Worm (Caenorhabditis elegans): ENCODE measurements around the gene C28C12.1.

C28C12.1 gene

DNA sequence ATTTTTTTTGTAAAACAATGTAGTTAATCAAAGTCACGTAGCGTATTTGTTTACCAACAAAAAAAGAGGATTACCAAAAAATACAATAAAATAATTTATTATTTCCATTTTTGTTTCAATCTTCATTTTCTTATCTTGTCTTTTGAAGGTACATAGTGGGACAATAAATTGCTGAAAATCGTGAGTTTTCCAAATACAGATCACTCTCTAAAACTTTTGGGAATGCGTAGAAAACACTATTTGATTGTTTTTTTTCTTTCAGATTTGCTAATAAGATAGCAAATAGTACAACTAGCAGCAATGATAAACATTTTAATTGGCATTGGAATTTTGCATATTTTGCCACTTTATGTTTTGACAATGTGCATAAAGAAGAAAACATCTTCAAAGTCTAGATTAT is at the start of gene C28C12.1:
TSS of gene C28C12.1 (plus strand) at position 301 of the 400 bp plus-strand sequence.
- TF ChIP-seq cog-1 (tag; optimal IDR thresholded peaks at IDR 0.05) (no peak), ztf-29 (GFP tag; IDR thresholded peaks at IDR 0.05) (no peak), tab-1 (GFP tag; IDR thresholded peaks at IDR 0.05) (no peak), klf-2 (GFP tag; conservative IDR thresholded peaks at IDR 0.05) (no peak), ref-1 (GFP tag; conservative IDR thresholded peaks at IDR 0.05) (no peak), T22C8.4 (GFP tag; IDR thresholded peaks at IDR 0.05) (no peak), flt-1 (GFP tag; IDR thresholded peaks at IDR 0.05) (no peak), ztf-23 (GFP tag; IDR thresholded peaks at IDR 0.05) (no peak), med-1 (GFP tag; optimal IDR thresholded peaks at IDR 0.05; ENCODE audit: insufficient read depth) (no peak)

DNA sequence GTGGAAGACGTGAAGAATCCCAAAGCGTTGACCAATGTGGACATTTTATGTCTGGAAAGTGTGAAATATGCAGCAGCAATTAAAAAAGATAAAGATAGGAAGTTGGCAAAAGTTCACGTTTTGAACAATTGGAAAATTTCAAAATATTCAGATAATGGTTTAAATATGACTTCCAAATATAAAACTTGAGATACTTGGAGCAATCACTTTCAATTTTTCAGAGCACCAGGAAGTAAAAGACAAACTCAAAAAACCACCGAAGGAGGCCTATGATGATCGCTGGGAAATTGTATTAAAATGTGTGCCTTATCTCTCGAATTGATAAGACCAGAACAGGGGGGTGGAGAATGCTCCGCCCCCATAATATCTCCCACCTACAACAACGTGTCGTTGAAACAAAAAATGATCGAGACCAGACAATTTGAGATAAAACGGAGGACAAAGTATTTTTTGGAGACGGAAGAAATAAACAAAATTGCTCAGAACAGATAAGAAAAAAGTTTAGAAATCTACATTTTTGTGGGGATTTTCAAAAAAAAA is 49.7 kb upstream of the C28C12.1 start, which contains the start of gene eppl-1:
TSS of gene eppl-1 (minus strand) at position 51 of the 540 bp plus-strand sequence.
- no peak for TF ChIP-seq ztf-29 (GFP tag; IDR thresholded peaks at IDR 0.05)
- TF ChIP-seq med-1 (GFP tag; optimal IDR thresholded peaks at IDR 0.05; ENCODE audit: insufficient read depth), result no peak
- no peak for TF ChIP-seq cog-1 (tag; optimal IDR thresholded peaks at IDR 0.05)
- TF ChIP-seq klf-2 (GFP tag; conservative IDR thresholded peaks at IDR 0.05), result no peak

DNA sequence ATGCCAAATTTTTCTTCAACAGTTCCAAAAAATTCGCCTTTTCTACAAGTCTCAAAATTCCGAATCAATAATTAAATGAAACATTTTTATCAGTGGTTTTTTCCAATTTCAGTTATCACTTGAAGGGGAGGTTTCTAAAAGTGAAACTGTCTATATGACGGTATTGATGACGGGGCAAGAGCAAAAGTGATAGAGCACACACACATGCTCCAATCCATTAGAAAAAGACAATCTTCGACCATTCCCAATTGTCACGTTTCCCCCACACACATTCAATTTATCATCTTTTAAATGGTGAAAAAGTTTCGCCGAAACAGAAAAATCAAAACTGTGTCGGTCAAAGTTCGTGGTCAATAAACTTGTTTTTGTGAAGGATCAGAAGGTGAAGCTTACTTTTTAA is 48.3 kb upstream of the C28C12.1 start:
- TF ChIP-seq ztf-23 (GFP tag; IDR thresholded peaks at IDR 0.05) (no peak), cog-1 (tag; optimal IDR thresholded peaks at IDR 0.05) (no peak), med-1 (GFP tag; optimal IDR thresholded peaks at IDR 0.05; ENCODE audit: insufficient read depth) (no peak), tab-1 (GFP tag; IDR thresholded peaks at IDR 0.05) (no peak), klf-2 (GFP tag; conservative IDR thresholded peaks at IDR 0.05) (no peak), flt-1 (GFP tag; IDR thresholded peaks at IDR 0.05) (no peak), ztf-29 (GFP tag; IDR thresholded peaks at IDR 0.05) (no peak), T22C8.4 (GFP tag; IDR thresholded peaks at IDR 0.05) (no peak), ref-1 (GFP tag; conservative IDR thresholded peaks at IDR 0.05) (no peak)

DNA sequence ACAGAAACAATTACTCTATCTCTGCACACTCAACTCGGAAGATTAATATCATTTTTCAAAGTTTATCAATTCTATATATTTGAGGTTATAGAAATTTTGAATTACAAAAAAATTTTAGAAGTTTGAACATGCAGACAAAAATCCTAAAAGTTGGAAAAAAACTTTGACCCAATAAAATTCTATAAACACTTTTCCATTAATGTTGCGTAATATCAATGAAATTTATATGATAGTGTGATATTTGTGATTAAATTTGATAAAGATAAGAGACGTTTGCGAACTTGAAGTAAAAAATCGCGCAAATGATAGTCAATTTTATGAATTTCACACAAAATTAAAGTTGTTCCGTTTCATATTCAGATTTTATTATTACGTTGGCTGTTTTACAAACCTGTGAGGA is 47.4 kb upstream of the C28C12.1 start:
- TF ChIP-seq ztf-23 (GFP tag; IDR thresholded peaks at IDR 0.05), result no peak
- TF ChIP-seq ref-1 (GFP tag; conservative IDR thresholded peaks at IDR 0.05), result no peak
- no peak for TF ChIP-seq flt-1 (GFP tag; IDR thresholded peaks at IDR 0.05)
- no peak for TF ChIP-seq T22C8.4 (GFP tag; IDR thresholded peaks at IDR 0.05)
- TF ChIP-seq med-1 (GFP tag; optimal IDR thresholded peaks at IDR 0.05; ENCODE audit: insufficient read depth), result no peak
- TF ChIP-seq tab-1 (GFP tag; IDR thresholded peaks at IDR 0.05), result no peak
- no peak for TF ChIP-seq ztf-29 (GFP tag; IDR thresholded peaks at IDR 0.05)
- TF ChIP-seq klf-2 (GFP tag; conservative IDR thresholded peaks at IDR 0.05), result no peak
- TF ChIP-seq cog-1 (tag; optimal IDR thresholded peaks at IDR 0.05), result no peak

DNA sequence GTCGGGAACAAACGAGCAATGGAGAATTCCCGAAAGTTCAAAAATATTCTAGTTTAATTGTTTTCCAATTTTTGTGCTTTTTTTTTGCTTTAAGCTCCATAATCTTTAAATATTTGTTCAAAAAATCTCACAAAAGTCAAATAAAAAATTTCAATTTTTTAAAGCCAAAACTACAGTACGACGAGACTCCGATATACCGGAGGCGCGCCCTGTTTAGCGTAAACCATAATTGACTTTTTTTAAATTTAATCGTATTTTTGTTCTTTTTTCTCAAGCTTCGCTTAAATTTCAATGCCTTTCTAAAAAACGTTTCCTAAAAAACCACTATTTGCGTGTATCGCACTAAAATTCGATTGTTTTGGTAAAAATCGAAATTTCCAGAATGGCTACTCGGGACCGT is 44.6 kb upstream of the C28C12.1 start, which contains the start of gene syx-4:
TSS of gene syx-4 (plus strand) at position 382 of the 400 bp plus-strand sequence.
- no peak for TF ChIP-seq ref-1 (GFP tag; conservative IDR thresholded peaks at IDR 0.05)
- no peak for TF ChIP-seq klf-2 (GFP tag; conservative IDR thresholded peaks at IDR 0.05)
- TF ChIP-seq ztf-23 (GFP tag; IDR thresholded peaks at IDR 0.05), result no peak
- TF ChIP-seq cog-1 (tag; optimal IDR thresholded peaks at IDR 0.05), result no peak
- no peak for TF ChIP-seq flt-1 (GFP tag; IDR thresholded peaks at IDR 0.05)
- TF ChIP-seq T22C8.4 (GFP tag; IDR thresholded peaks at IDR 0.05), result no peak
- TF ChIP-seq tab-1 (GFP tag; IDR thresholded peaks at IDR 0.05), result no peak

DNA sequence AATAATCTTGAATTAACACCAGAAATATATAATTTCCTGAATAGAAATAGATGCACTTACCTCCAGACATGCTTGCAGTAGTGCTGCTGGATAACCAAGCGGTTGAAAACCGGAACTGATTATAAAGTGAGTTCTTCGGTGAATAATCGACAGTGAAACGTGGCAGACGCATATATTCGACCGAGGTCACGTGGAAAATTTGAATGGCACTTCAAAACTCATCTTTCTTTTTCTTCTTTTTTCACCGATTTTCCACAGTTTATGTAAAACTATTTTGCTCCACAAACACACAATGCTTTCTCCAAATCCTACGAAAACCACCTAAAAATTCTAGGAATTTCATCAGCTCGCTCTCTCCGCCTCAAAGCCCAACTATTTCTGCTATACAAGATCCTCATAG is 41.3 kb upstream of the C28C12.1 start, which contains the start of gene ant-1.4:
TSS of gene ant-1.4 (minus strand) at position 101 of the 400 bp plus-strand sequence.
- TF ChIP-seq tab-1 (GFP tag; IDR thresholded peaks at IDR 0.05) (no peak), ref-1 (GFP tag; conservative IDR thresholded peaks at IDR 0.05) (no peak), flt-1 (GFP tag; IDR thresholded peaks at IDR 0.05) (no peak), ztf-29 (GFP tag; IDR thresholded peaks at IDR 0.05) (no peak), T22C8.4 (GFP tag; IDR thresholded peaks at IDR 0.05) (no peak), cog-1 (tag; optimal IDR thresholded peaks at IDR 0.05) (no peak), klf-2 (GFP tag; conservative IDR thresholded peaks at IDR 0.05) (no peak), med-1 (GFP tag; optimal IDR thresholded peaks at IDR 0.05; ENCODE audit: insufficient read depth) (no peak), ztf-23 (GFP tag; IDR thresholded peaks at IDR 0.05) (no peak)

DNA sequence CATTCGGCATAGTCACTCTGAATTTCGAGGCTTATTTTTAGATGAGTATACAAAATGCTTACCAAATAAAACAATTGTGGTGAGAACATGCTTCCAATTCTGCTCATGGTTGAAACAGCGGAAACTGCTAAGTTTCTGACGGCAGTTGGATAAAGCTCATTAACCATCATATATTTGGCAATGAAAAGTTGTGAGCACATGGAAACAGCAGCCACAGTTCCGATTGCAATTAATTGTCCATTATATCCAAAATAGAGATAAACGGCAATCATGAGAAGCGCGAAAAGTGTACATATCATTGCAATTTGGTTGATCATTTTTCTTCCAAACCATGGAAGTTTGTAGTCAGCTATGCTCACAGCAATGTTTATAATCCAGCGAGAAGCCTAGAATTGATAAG is 40.3 kb upstream of the C28C12.1 start:
- no peak for TF ChIP-seq klf-2 (GFP tag; conservative IDR thresholded peaks at IDR 0.05)

DNA sequence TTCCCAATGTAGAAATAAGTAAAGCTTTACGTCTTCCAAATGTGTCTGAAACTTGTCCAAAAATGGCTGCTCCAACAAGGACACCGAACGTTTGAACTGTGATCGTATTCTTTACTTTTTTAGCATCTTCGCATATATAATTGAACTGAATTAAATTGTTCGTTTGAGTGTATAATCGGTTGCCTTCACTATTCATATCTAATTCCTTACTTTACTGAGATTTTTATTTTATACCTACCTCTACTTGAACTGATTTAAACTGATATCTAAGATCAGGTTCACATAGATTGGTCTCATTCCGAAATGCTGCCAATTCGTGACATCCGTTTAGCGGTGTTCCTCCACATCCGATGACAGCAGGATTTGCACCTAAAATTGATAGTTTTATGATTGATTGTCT is 39.1 kb upstream of the C28C12.1 start:
- TF ChIP-seq ztf-29 (GFP tag; IDR thresholded peaks at IDR 0.05) (no peak), T22C8.4 (GFP tag; IDR thresholded peaks at IDR 0.05) (no peak), klf-2 (GFP tag; conservative IDR thresholded peaks at IDR 0.05) (no peak), ztf-23 (GFP tag; IDR thresholded peaks at IDR 0.05) (no peak), flt-1 (GFP tag; IDR thresholded peaks at IDR 0.05) (no peak), med-1 (GFP tag; optimal IDR thresholded peaks at IDR 0.05; ENCODE audit: insufficient read depth) (no peak), cog-1 (tag; optimal IDR thresholded peaks at IDR 0.05) (no peak), tab-1 (GFP tag; IDR thresholded peaks at IDR 0.05) (no peak), ref-1 (GFP tag; conservative IDR thresholded peaks at IDR 0.05) (no peak)

DNA sequence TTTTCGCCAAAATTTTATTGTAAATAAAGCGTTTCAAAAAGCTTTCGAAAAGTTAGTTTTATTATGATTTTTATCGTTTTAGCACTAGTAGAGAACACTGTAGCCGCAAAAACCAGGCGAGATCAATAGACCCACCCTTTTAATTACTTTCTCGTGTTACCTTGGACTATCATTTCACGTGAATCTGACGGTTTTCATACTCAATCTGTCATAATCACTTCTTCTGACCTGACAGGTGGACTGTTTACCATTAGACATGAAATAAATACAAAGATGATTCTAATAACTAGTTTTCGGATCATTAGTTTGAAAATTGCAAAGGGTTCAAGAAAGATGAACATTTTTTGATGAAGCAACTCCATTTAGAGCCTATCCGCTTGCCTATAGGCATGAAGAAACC is 38.4 kb upstream of the C28C12.1 start:
- no peak for TF ChIP-seq ztf-23 (GFP tag; IDR thresholded peaks at IDR 0.05)
- no peak for TF ChIP-seq tab-1 (GFP tag; IDR thresholded peaks at IDR 0.05)
- no peak for TF ChIP-seq klf-2 (GFP tag; conservative IDR thresholded peaks at IDR 0.05)
- TF ChIP-seq T22C8.4 (GFP tag; IDR thresholded peaks at IDR 0.05), result no peak
- TF ChIP-seq flt-1 (GFP tag; IDR thresholded peaks at IDR 0.05), result no peak
- no peak for TF ChIP-seq ref-1 (GFP tag; conservative IDR thresholded peaks at IDR 0.05)
- TF ChIP-seq med-1 (GFP tag; optimal IDR thresholded peaks at IDR 0.05; ENCODE audit: insufficient read depth), result no peak
- TF ChIP-seq ztf-29 (GFP tag; IDR thresholded peaks at IDR 0.05), result no peak
- no peak for TF ChIP-seq cog-1 (tag; optimal IDR thresholded peaks at IDR 0.05)

DNA sequence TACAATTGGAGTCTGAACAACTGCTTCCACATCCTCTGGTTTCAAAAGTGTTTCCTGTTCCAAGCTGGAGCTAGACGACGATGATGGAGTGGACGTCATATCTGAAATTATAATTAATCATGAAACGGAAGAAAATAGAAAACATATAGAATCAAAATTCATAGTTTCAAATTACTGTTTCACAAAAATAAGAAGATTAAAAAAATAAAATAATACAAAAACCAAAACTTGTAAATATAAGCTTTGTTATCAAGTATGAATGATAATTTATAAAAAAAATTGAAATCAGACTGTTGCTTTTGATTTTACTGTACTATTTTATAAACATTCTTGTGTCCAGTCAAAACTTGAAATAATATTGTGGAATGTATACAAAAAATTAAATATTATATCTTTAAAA is 37.8 kb upstream of the C28C12.1 start, which contains the start of gene str-176:
TSS of gene str-176 (minus strand) at position 101 of the 400 bp plus-strand sequence.
- TF ChIP-seq med-1 (GFP tag; optimal IDR thresholded peaks at IDR 0.05; ENCODE audit: insufficient read depth) (no peak), ztf-23 (GFP tag; IDR thresholded peaks at IDR 0.05) (no peak), ztf-29 (GFP tag; IDR thresholded peaks at IDR 0.05) (no peak), T22C8.4 (GFP tag; IDR thresholded peaks at IDR 0.05) (no peak), cog-1 (tag; optimal IDR thresholded peaks at IDR 0.05) (no peak), tab-1 (GFP tag; IDR thresholded peaks at IDR 0.05) (no peak), ref-1 (GFP tag; conservative IDR thresholded peaks at IDR 0.05) (no peak), flt-1 (GFP tag; IDR thresholded peaks at IDR 0.05) (no peak), klf-2 (GFP tag; conservative IDR thresholded peaks at IDR 0.05) (no peak)

Measured in whole organism, midembryonic.